Worm (Caenorhabditis elegans): ENCODE measurements around the gene cpg-8.

cpg-8 gene

ce11 chrV:4692382-4693281 is at the start of gene cpg-8:
cpg-8 (minus strand) TSS chrV:4692432.
- TF ChIP-seq fkh-10 (GFP tag; optimal IDR thresholded peaks at IDR 0.05) = no peak
- TF ChIP-seq snpc-4 (tag; optimal IDR thresholded peaks at IDR 0.05) = no peak
- no peak for TF ChIP-seq elt-3 (tag; optimal IDR thresholded peaks at IDR 0.05)
- TF ChIP-seq aly-2 (tag; optimal IDR thresholded peaks at IDR 0.05) = no peak
- no peak for TF ChIP-seq unc-62 (GFP tag; optimal IDR thresholded peaks at IDR 0.05)
- TF ChIP-seq ceh-82 (tag; optimal IDR thresholded peaks at IDR 0.05) = no peak
- no peak for TF ChIP-seq nhr-43 (tag; optimal IDR thresholded peaks at IDR 0.05; ENCODE audit: poor library complexity, severe bottlenecking)
- TF ChIP-seq nhr-12 (tag; optimal IDR thresholded peaks at IDR 0.05) = no peak
- no peak for TF ChIP-seq nhr-23 (tag; optimal IDR thresholded peaks at IDR 0.05)
- TF ChIP-seq eor-1 (tag; optimal IDR thresholded peaks at IDR 0.05) = no peak

- TF ChIP-seq elt-1 (tag; optimal IDR thresholded peaks at IDR 0.05) (no peak), pqm-1 (tag; optimal IDR thresholded peaks at IDR 0.05) (peak; percentile 50), elt-2 (tag; optimal IDR thresholded peaks at IDR 0.05) (peak; percentile 90), jun-1 (tag; optimal IDR thresholded peaks at IDR 0.05) (peak; percentile 4), nhr-11 (tag; optimal IDR thresholded peaks at IDR 0.05) (no peak)
Observed at ce11 chrV:4737727-4738126, 45.5 kb upstream of the cpg-8 start, which contains the start of gene F39G3.2. F39G3.2 (plus strand) TSS chrV:4737831.

- no peak for TF ChIP-seq ceh-9 (tag; optimal IDR thresholded peaks at IDR 0.05)
- no peak for TF ChIP-seq elt-3 (tag; optimal IDR thresholded peaks at IDR 0.05)
- no peak for TF ChIP-seq nhr-28 (tag; optimal IDR thresholded peaks at IDR 0.05)
- TF ChIP-seq egl-5 (tag; optimal IDR thresholded peaks at IDR 0.05) = no peak
- no peak for TF ChIP-seq elt-2 (tag; optimal IDR thresholded peaks at IDR 0.05)
- no peak for TF ChIP-seq ceh-16 (tag; optimal IDR thresholded peaks at IDR 0.05)
- no peak for TF ChIP-seq lin-39 (tag; optimal IDR thresholded peaks at IDR 0.05)
- no peak for TF ChIP-seq fkh-2 (tag; optimal IDR thresholded peaks at IDR 0.05)
Observed at ce11 chrV:4734608-4735007, 42.4 kb upstream of the cpg-8 start.

ce11 chrV:4733952-4734351 is 41.7 kb upstream of the cpg-8 start:
- TF ChIP-seq eor-1 (tag; optimal IDR thresholded peaks at IDR 0.05) = no peak
- TF ChIP-seq mdl-1 (tag; optimal IDR thresholded peaks at IDR 0.05) = no peak
- TF ChIP-seq daf-12 (tag; optimal IDR thresholded peaks at IDR 0.05) = no peak

ce11 chrV:4731154-4731961 is 39.1 kb upstream of the cpg-8 start, which contains the start of gene F39G3.3:
F39G3.3 (plus strand) TSS chrV:4731911.
- TF ChIP-seq unc-62 (GFP tag; optimal IDR thresholded peaks at IDR 0.05) = no peak
- no peak for TF ChIP-seq nhr-25 (tag; optimal IDR thresholded peaks at IDR 0.05)
- TF ChIP-seq sea-2 (GFP tag; optimal IDR thresholded peaks at IDR 0.05) = no peak
- peak; percentile 80 for TF ChIP-seq egl-5 (tag; optimal IDR thresholded peaks at IDR 0.05)
- peak; percentile 77 for TF ChIP-seq pha-4 (tag; optimal IDR thresholded peaks at IDR 0.05)
- TF ChIP-seq elt-2 (tag; optimal IDR thresholded peaks at IDR 0.05) = peak; percentile 33
- TF ChIP-seq nfya-1 (tag; optimal IDR thresholded peaks at IDR 0.05; ENCODE audit: insufficient read depth) = peak; percentile 72
- TF ChIP-seq elt-1 (tag; optimal IDR thresholded peaks at IDR 0.05) = no peak
- TF ChIP-seq nhr-43 (tag; optimal IDR thresholded peaks at IDR 0.05; ENCODE audit: poor library complexity, severe bottlenecking) = peak; percentile 58
- TF ChIP-seq nhr-77 (tag; optimal IDR thresholded peaks at IDR 0.05) = no peak
- TF ChIP-seq mdl-1 (tag; optimal IDR thresholded peaks at IDR 0.05) = no peak
- no peak for TF ChIP-seq zag-1 (tag; optimal IDR thresholded peaks at IDR 0.05)
- TF ChIP-seq nhr-11 (tag; optimal IDR thresholded peaks at IDR 0.05) = no peak
- TF ChIP-seq ama-1 (optimal IDR thresholded peaks at IDR 0.05) = peak; percentile 24
- TF ChIP-seq tbx-2 (tag; optimal IDR thresholded peaks at IDR 0.05) = no peak
- TF ChIP-seq nhr-23 (tag; optimal IDR thresholded peaks at IDR 0.05) = peak; percentile 45
- TF ChIP-seq pqm-1 (tag; optimal IDR thresholded peaks at IDR 0.05) = peak; percentile 4
- no peak for TF ChIP-seq aly-2 (tag; optimal IDR thresholded peaks at IDR 0.05)
- TF ChIP-seq lin-15B (tag; optimal IDR thresholded peaks at IDR 0.05) = peak; percentile 11
- TF ChIP-seq hmg-11 (tag; optimal IDR thresholded peaks at IDR 0.05) = peak; percentile 81
- peak; percentile 94 for TF ChIP-seq lin-39 (tag; optimal IDR thresholded peaks at IDR 0.05)
- TF ChIP-seq elt-3 (tag; optimal IDR thresholded peaks at IDR 0.05) = no peak
- no peak for TF ChIP-seq nhr-67 (tag; optimal IDR thresholded peaks at IDR 0.05)
- TF ChIP-seq eor-1 (tag; optimal IDR thresholded peaks at IDR 0.05) = no peak
- TF ChIP-seq ceh-28 (tag; optimal IDR thresholded peaks at IDR 0.05) = no peak
- TF ChIP-seq nhr-76 (tag; optimal IDR thresholded peaks at IDR 0.05) = no peak
- TF ChIP-seq snpc-4 (tag; optimal IDR thresholded peaks at IDR 0.05) = no peak
- TF ChIP-seq skn-1 (tag; optimal IDR thresholded peaks at IDR 0.05) = peak; percentile 52
- no peak for TF ChIP-seq egl-27 (tag; optimal IDR thresholded peaks at IDR 0.05)
- TF ChIP-seq ztf-4 (tag; optimal IDR thresholded peaks at IDR 0.05) = no peak
- TF ChIP-seq nhr-28 (tag; optimal IDR thresholded peaks at IDR 0.05) = no peak
- no peak for TF ChIP-seq unc-39 (tag; optimal IDR thresholded peaks at IDR 0.05)

Data from whole organism, L3 larva.